Worm (Caenorhabditis elegans) whole organism, dauer: Measurements from ENCODE around the gene moa-1.

Experiments
- unc-62 ChIP-seq: sonication (generic microtip); optimal IDR thresholded peaks from 2 replicates; lab custom pipeline; 2017; ENCODE audit warnings: missing biosample characterization, missing genetic modification reagents, missing genetic modification characterization

moa-1 gene

ce11 chrIII:1930714-1931273, 38.9 kb downstream of the moa-1 start:
- no peak for TF ChIP-seq unc-62 (GFP tag; lab: Kevin White, UChicago)

ce11 chrIII:1928741-1929499, 40.8 kb downstream of the moa-1 start:
- no peak for TF ChIP-seq unc-62 (GFP tag; lab: Kevin White, UChicago)

- TF ChIP-seq unc-62 (GFP tag; lab: Kevin White, UChicago) = no peak
These were observed 42.5 kb downstream of the moa-1 start for ce11 chrIII:1927230-1927629.

- no peak for TF ChIP-seq unc-62 (GFP tag; lab: Kevin White, UChicago)
These were observed 43.2 kb downstream of the moa-1 start for ce11 chrIII:1926456-1926855.

ce11 chrIII:1925786-1926185, 43.9 kb downstream of the moa-1 start:
- TF ChIP-seq unc-62 (GFP tag; lab: Kevin White, UChicago) = no peak

- peak; percentile 55 for TF ChIP-seq unc-62 (GFP tag; lab: Kevin White, UChicago)
These were observed 44.6 kb downstream of the moa-1 start for ce11 chrIII:1925048-1925537.

- peak; percentile 46 for TF ChIP-seq unc-62 (GFP tag; lab: Kevin White, UChicago)
These were observed 46.0 kb downstream of the moa-1 start for ce11 chrIII:1923419-1924318.

ce11 chrIII:1922516-1922915, 47.2 kb downstream of the moa-1 start:
- no peak for TF ChIP-seq unc-62 (GFP tag; lab: Kevin White, UChicago)

- no peak for TF ChIP-seq unc-62 (GFP tag; lab: Kevin White, UChicago)
These were observed 47.6 kb downstream of the moa-1 start for ce11 chrIII:1922081-1922480.

ce11 chrIII:1921136-1921680, 48.5 kb downstream of the moa-1 start:
- peak; percentile 16 for TF ChIP-seq unc-62 (GFP tag; lab: Kevin White, UChicago)

- TF ChIP-seq unc-62 (GFP tag; lab: Kevin White, UChicago) = no peak
These were observed 51.3 kb downstream of the moa-1 start for ce11 chrIII:1918311-1918932.
